Fruit fly (Drosophila melanogaster) S2 (cell line): ENCODE data around the gene Sys1.

Experiments used
- CG8478 ChIP-seq: fragments of >200 bp; optimal IDR thresholded peaks from 2 replicates; lab custom pipeline; 2018
- CTCF ChIP-seq, 2 experiments: fragments of >200 bp; optimal IDR thresholded peaks; 2 replicates each; lab custom pipeline; 2018

DNA sequence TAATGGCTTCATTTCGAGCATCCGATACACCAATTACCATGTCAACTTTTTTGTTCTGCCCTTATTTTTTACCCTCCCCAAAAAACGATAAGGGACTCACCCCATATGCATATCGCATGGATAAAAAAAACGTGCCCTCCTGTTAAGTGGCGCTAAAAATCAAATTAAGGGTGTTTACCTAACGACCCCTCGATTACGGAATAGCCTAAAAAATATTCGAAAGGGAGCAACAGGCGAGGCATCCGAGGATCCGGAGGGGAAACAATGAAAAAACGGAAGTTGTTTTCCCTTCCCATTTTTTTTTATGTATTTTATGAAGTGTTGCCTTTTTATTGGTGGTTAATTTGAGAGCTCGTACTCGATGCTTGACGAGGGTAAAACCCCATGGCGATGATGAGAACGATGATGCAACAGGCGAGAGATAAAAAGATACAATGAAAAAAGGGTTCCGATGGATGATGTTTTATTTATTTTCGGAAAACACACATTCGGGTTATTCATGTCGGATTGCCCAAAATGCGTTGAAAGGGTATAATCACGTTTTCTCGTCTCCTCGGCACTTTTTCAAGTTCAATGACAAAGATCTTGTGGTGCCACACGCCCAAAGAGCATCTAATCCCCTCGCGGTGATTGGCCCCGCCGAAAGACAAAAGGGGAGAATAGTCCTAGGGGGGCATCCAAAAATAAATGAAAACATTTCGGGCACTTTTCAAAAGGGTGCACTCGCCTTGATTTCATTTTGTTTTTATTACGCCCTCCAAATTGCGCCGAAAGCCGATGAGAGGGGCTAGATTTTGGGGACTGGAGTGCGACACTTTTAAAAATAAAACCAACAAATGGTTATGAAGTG, 31.9 kb downstream of the Sys1 start, which contains the start of gene CG44227:
- no peak for TF ChIP-seq CG8478
- TF ChIP-seq CTCF (optimal IDR thresholded peaks at IDR 0.05; lab: Kevin White, UChicago), result no peak
